Fruit fly (Drosophila melanogaster) whole organism, embryonic: ENCODE measurements around the gene Pstk.

Source experiments
- Abd-B ChIP-seq: fragments of 200-800 bp; sonication (Bioruptor generic); optimal IDR thresholded peaks from 2 replicates; lab custom pipeline; 2018; ENCODE audit warnings: missing biosample characterization, mild to moderate bottlenecking, missing genetic modification characterization, moderate library complexity
- CG10147 ChIP-seq: fragments of 200-800 bp; sonication (Bioruptor generic); optimal IDR thresholded peaks from 2 replicates; lab custom pipeline; 2019; ENCODE audit warnings: missing biosample characterization, mild to moderate bottlenecking, missing genetic modification characterization, moderate library complexity
- CG10321 ChIP-seq: fragments of 200-800 bp; sonication (Bioruptor generic); IDR thresholded peaks from 2 replicates; pipeline ENCODE4 v1.3.6; 2022; ENCODE audit warnings: missing biosample characterization, missing genetic modification characterization
- CG12155 ChIP-seq: fragments of 200-800 bp; sonication (Bioruptor generic); optimal IDR thresholded peaks from 3 replicates; lab custom pipeline; 2016; ENCODE audit warnings: missing biosample characterization, missing genetic modification characterization
- CG14014 ChIP-seq: fragments of 200-800 bp; sonication (Bioruptor generic); IDR thresholded peaks from 2 replicates; pipeline ENCODE4 v1.3.6; 2022; ENCODE audit warnings: missing biosample characterization, missing genetic modification characterization
- CG15073 ChIP-seq: fragments of 200-800 bp; sonication (Bioruptor generic); optimal IDR thresholded peaks from 2 replicates; lab custom pipeline; 2016; ENCODE audit warnings: missing biosample characterization, missing genetic modification characterization
- CG1603 ChIP-seq: fragments of 200-800 bp; sonication (Bioruptor generic); optimal IDR thresholded peaks from 2 replicates; lab custom pipeline; 2019; ENCODE audit warnings: missing biosample characterization, mild to moderate bottlenecking, missing genetic modification characterization, moderate library complexity
- CG18764 ChIP-seq: fragments of 200-800 bp; sonication (Bioruptor generic); optimal IDR thresholded peaks from 3 replicates; lab custom pipeline; 2016; ENCODE audit warnings: missing biosample characterization, missing genetic modification characterization
- CG31388 ChIP-seq: fragments of 200-800 bp; sonication (Bioruptor generic); optimal IDR thresholded peaks from 2 replicates; lab custom pipeline; 2016; ENCODE audit warnings: missing biosample characterization, missing genetic modification characterization
- CG4854 ChIP-seq: fragments of 200-800 bp; sonication (Bioruptor generic); optimal IDR thresholded peaks from 2 replicates; lab custom pipeline; 2016; ENCODE audit warnings: missing biosample characterization, missing genetic modification characterization, inconsistent platforms
- CG5180 ChIP-seq: fragments of 200-800 bp; sonication (Bioruptor generic); optimal IDR thresholded peaks from 3 replicates; lab custom pipeline; 2017; ENCODE audit warnings: missing biosample characterization, missing genetic modification characterization, mild to moderate bottlenecking, moderate library complexity, missing genetic modification reagents
- CG6654 ChIP-seq: fragments of 200-800 bp; sonication (Bioruptor generic); optimal IDR thresholded peaks from 2 replicates; lab custom pipeline; 2017; ENCODE audit warnings: missing biosample characterization, mild to moderate bottlenecking, missing genetic modification characterization
- CG6689 ChIP-seq: fragments of 200-800 bp; sonication (Bioruptor generic); IDR thresholded peaks from 2 replicates; pipeline ENCODE4 v1.3.6; 2022; ENCODE audit warnings: missing biosample characterization, missing genetic modification characterization
- CG6765 ChIP-seq: fragments of 200-800 bp; sonication (Bioruptor generic); optimal IDR thresholded peaks from 3 replicates; lab custom pipeline; 2017; ENCODE audit warnings: missing biosample characterization, mild to moderate bottlenecking, missing genetic modification characterization
- CG7271 ChIP-seq: fragments of 200-800 bp; sonication (Bioruptor generic); optimal IDR thresholded peaks from 2 replicates; lab custom pipeline; 2018; ENCODE audit warnings: missing biosample characterization, mild to moderate bottlenecking, missing genetic modification characterization, moderate library complexity
- CG7963 ChIP-seq: fragments of 200-800 bp; sonication (Bioruptor generic); IDR thresholded peaks from 3 replicates; pipeline ENCODE4 v1.3.6; 2022; ENCODE audit warnings: missing biosample characterization, missing genetic modification characterization; ENCODE audit not compliant: partially characterized antibody
- CG9932 ChIP-seq: fragments of 200-800 bp; sonication (Bioruptor generic); IDR thresholded peaks from 2 replicates; pipeline ENCODE4 v1.3.6; 2022; ENCODE audit warnings: missing biosample characterization, missing genetic modification characterization
- CoRest ChIP-seq: fragments of 200-800 bp; sonication (Bioruptor generic); optimal IDR thresholded peaks from 3 replicates; lab custom pipeline; 2018; ENCODE audit warnings: missing biosample characterization, mild to moderate bottlenecking, missing genetic modification characterization, moderate library complexity
- Dek ChIP-seq: fragments of 200-800 bp; sonication (Bioruptor generic); optimal IDR thresholded peaks from 3 replicates; lab custom pipeline; 2019; ENCODE audit warnings: missing biosample characterization, mild to moderate bottlenecking, missing genetic modification characterization, moderate library complexity
- Dip3 ChIP-seq: fragments of 200-800 bp; sonication (Bioruptor generic); optimal IDR thresholded peaks from 3 replicates; lab custom pipeline; 2016; ENCODE audit warnings: missing biosample characterization, missing genetic modification characterization
- Eip74EF ChIP-seq, 2 experiments: fragments of 200-800 bp in 1 of 2; fragments of >200 bp in 1 of 2; sonication (Bioruptor generic) in 1 of 2; optimal IDR thresholded peaks; 2 replicates each; lab custom pipeline; 2017 to 2019; ENCODE audit warnings: missing biosample characterization in 2 of 2, missing genetic modification characterization in 2 of 2, mild to moderate bottlenecking in 1 of 2, moderate library complexity in 1 of 2
- HHEX ChIP-seq: fragments of 200-800 bp; sonication (Bioruptor generic); optimal IDR thresholded peaks from 3 replicates; lab custom pipeline; 2017; ENCODE audit warnings: missing biosample characterization, mild to moderate bottlenecking, missing genetic modification characterization, missing genetic modification reagents
- HmgZ ChIP-seq: fragments of 200-800 bp; sonication (Bioruptor generic); optimal IDR thresholded peaks from 2 replicates; lab custom pipeline; 2018; ENCODE audit warnings: missing biosample characterization, mild to moderate bottlenecking, missing genetic modification characterization
- Hmx ChIP-seq: fragments of 200-800 bp; sonication (Bioruptor generic); optimal IDR thresholded peaks from 2 replicates; lab custom pipeline; 2016; ENCODE audit warnings: missing biosample characterization, missing genetic modification characterization
- Hr51 ChIP-seq, 2 experiments: fragments of 200-800 bp; sonication (Bioruptor generic); optimal IDR thresholded peaks; 2 replicates in 1 of 2; 3 replicates in 1 of 2; lab custom pipeline; 2016 to 2018; ENCODE audit warnings: missing biosample characterization in 2 of 2, missing genetic modification characterization in 2 of 2, mild to moderate bottlenecking in 1 of 2, moderate library complexity in 1 of 2
- MTF-1 ChIP-seq: fragments of 200-800 bp; sonication (Bioruptor generic); optimal IDR thresholded peaks from 2 replicates; lab custom pipeline; 2018; ENCODE audit warnings: missing biosample characterization, mild to moderate bottlenecking, missing genetic modification characterization, borderline replicate concordance
- Max ChIP-seq: fragments of 200-800 bp; sonication (Bioruptor generic); optimal IDR thresholded peaks from 2 replicates; lab custom pipeline; 2016; ENCODE audit warnings: missing biosample characterization, mild to moderate bottlenecking, missing genetic modification characterization
- Nf-YA ChIP-seq: fragments of 200-800 bp; sonication (Bioruptor generic); IDR thresholded peaks from 2 replicates; pipeline ENCODE4 v1.3.6; 2022; ENCODE audit warnings: missing biosample characterization, missing genetic modification characterization
- Nf-YB ChIP-seq: fragments of 200-800 bp; sonication (Bioruptor generic); optimal IDR thresholded peaks from 3 replicates; lab custom pipeline; 2019; ENCODE audit warnings: missing biosample characterization, mild to moderate bottlenecking, missing genetic modification characterization, moderate library complexity
- PHDP ChIP-seq: fragments of 200-800 bp; sonication (Bioruptor generic); optimal IDR thresholded peaks from 3 replicates; lab custom pipeline; 2018; ENCODE audit warnings: missing biosample characterization, mild to moderate bottlenecking, missing genetic modification characterization, moderate library complexity
- Ravus ChIP-seq: fragments of 200-800 bp; sonication (Bioruptor generic); IDR thresholded peaks from 2 replicates; pipeline ENCODE4 v1.3.6; 2022; ENCODE audit warnings: missing biosample characterization, missing genetic modification characterization
- ac ChIP-seq: fragments of 200-800 bp; sonication (Bioruptor generic); optimal IDR thresholded peaks from 3 replicates; lab custom pipeline; 2017; ENCODE audit warnings: missing biosample characterization, mild to moderate bottlenecking, missing genetic modification characterization
- bcd ChIP-seq: fragments of 200-800 bp; sonication (Bioruptor generic); optimal IDR thresholded peaks from 2 replicates; lab custom pipeline; 2017; ENCODE audit warnings: missing biosample characterization, mild to moderate bottlenecking, missing genetic modification characterization
- chif ChIP-seq, 2 experiments: fragments of 200-800 bp; sonication (Bioruptor generic); optimal IDR thresholded peaks; 3 replicates each; lab custom pipeline; 2016; ENCODE audit warnings: missing biosample characterization in 2 of 2, missing genetic modification characterization in 2 of 2
- da ChIP-seq: fragments of 200-800 bp; sonication (Bioruptor generic); optimal IDR thresholded peaks from 2 replicates; lab custom pipeline; 2016; ENCODE audit warnings: missing biosample characterization, missing genetic modification characterization
- disco-r ChIP-seq: fragments of 200-800 bp; sonication (Bioruptor generic); optimal IDR thresholded peaks from 2 replicates; lab custom pipeline; 2016; ENCODE audit warnings: missing biosample characterization, missing genetic modification characterization
- dmrt99B ChIP-seq: fragments of 200-800 bp; sonication (Bioruptor generic); optimal IDR thresholded peaks from 2 replicates; lab custom pipeline; 2018; ENCODE audit warnings: missing biosample characterization, mild to moderate bottlenecking, missing genetic modification characterization, moderate library complexity
- fu2 ChIP-seq: fragments of 200-800 bp; sonication (Bioruptor generic); optimal IDR thresholded peaks from 2 replicates; lab custom pipeline; 2016; ENCODE audit warnings: missing biosample characterization, missing genetic modification characterization
- insv ChIP-seq, 2 experiments: fragments of 200-800 bp; sonication (Bioruptor generic); optimal IDR thresholded peaks; 3 replicates each; lab custom pipeline; 2016 to 2018; ENCODE audit warnings: missing biosample characterization in 2 of 2, missing genetic modification characterization in 2 of 2
- jigr1 ChIP-seq: fragments of 200-800 bp; sonication (Bioruptor generic); IDR thresholded peaks from 3 replicates; pipeline ENCODE4 v1.3.6; 2022; ENCODE audit warnings: missing biosample characterization, missing genetic modification characterization
- jumu ChIP-seq: fragments of 200-800 bp; sonication (Bioruptor generic); optimal IDR thresholded peaks from 3 replicates; lab custom pipeline; 2016; ENCODE audit warnings: missing biosample characterization, missing genetic modification characterization
- mld ChIP-seq: fragments of 200-800 bp; sonication (Bioruptor generic); IDR thresholded peaks from 3 replicates; pipeline ENCODE4 v1.3.6; 2022; ENCODE audit warnings: missing biosample characterization, missing genetic modification characterization; ENCODE audit not compliant: partially characterized antibody
- org-1 ChIP-seq: fragments of 200-800 bp; sonication (Bioruptor generic); optimal IDR thresholded peaks from 2 replicates; lab custom pipeline; 2017; ENCODE audit warnings: missing biosample characterization, missing genetic modification characterization
- psq ChIP-seq: fragments of 200-800 bp; sonication (Bioruptor generic); optimal IDR thresholded peaks from 2 replicates; lab custom pipeline; 2017; ENCODE audit warnings: missing biosample characterization, missing genetic modification characterization
- sens-2 ChIP-seq: fragments of 200-800 bp; sonication (Bioruptor generic); IDR thresholded peaks from 2 replicates; pipeline ENCODE4 v1.3.6; 2022; ENCODE audit warnings: missing biosample characterization, missing genetic modification characterization
- slbo ChIP-seq: fragments of 200-800 bp; sonication (Bioruptor generic); IDR thresholded peaks from 2 replicates; pipeline ENCODE4 v1.3.6; 2022; ENCODE audit warnings: missing biosample characterization, missing genetic modification characterization
- toy ChIP-seq: fragments of 200-800 bp; sonication (Bioruptor generic); IDR thresholded peaks from 2 replicates; pipeline ENCODE4 v1.3.6; 2022; ENCODE audit warnings: missing biosample characterization, missing genetic modification characterization
- unpg ChIP-seq: fragments of 200-800 bp; sonication (Bioruptor generic); optimal IDR thresholded peaks from 3 replicates; lab custom pipeline; 2018; ENCODE audit warnings: missing biosample characterization, mild to moderate bottlenecking, missing genetic modification characterization, moderate library complexity
- vvl ChIP-seq: fragments of 200-800 bp; sonication (Bioruptor generic); IDR thresholded peaks from 2 replicates; pipeline ENCODE4 v1.3.6; 2022; ENCODE audit warnings: missing biosample characterization, missing genetic modification characterization
- zen2 ChIP-seq: fragments of 200-800 bp; sonication (Bioruptor generic); IDR thresholded peaks from 3 replicates; pipeline ENCODE4 v1.3.6; 2022; ENCODE audit warnings: missing biosample characterization, missing genetic modification characterization; ENCODE audit not compliant: partially characterized antibody

Gene Pstk

dm6 chrX:19608042-19608609 lies 10.2 kb downstream of the Pstk start (continued):
- no peak for TF ChIP-seq CG6654 (GFP tag; lab: Kevin White, UChicago)
- TF ChIP-seq jumu, result no peak
- no peak for TF ChIP-seq mld
- no peak for TF ChIP-seq CG7271 (tag; lab: Kevin White, UChicago)
- no peak for TF ChIP-seq CoRest (tag; lab: Kevin White, UChicago)
- no peak for TF ChIP-seq CG12155
- TF ChIP-seq CG1603, result no peak
- TF ChIP-seq Ravus, result no peak
- TF ChIP-seq HHEX (GFP tag; lab: Kevin White, UChicago), result no peak
- TF ChIP-seq chif (GFP tag; optimal IDR thresholded peaks at IDR 0.05; lab: Kevin White, UChicago), result no peak
- no peak for TF ChIP-seq Hr51 (GFP tag; optimal IDR thresholded peaks at IDR 0.05; lab: Kevin White, UChicago)
- TF ChIP-seq PHDP, result no peak
- no peak for TF ChIP-seq MTF-1 (GFP tag; lab: Kevin White, UChicago)
- no peak for TF ChIP-seq CG10321
- TF ChIP-seq CG31388, result no peak
- TF ChIP-seq insv (GFP tag; optimal IDR thresholded peaks at IDR 0.05; lab: Kevin White, UChicago), result no peak
- no peak for TF ChIP-seq CG4854 (GFP tag; lab: Kevin White, UChicago)
- peak; percentile 20 for TF ChIP-seq HmgZ
- TF ChIP-seq org-1 (GFP tag; lab: Kevin White, UChicago), result no peak
- TF ChIP-seq CG6765 (GFP tag; lab: Kevin White, UChicago), result no peak
- no peak for TF ChIP-seq CG6689 (GFP tag; lab: Robert Waterston, UW)
- no peak for TF ChIP-seq Hmx
- no peak for TF ChIP-seq zen2 (GFP tag; lab: Robert Waterston, UW)
- TF ChIP-seq Dek (tag; lab: Kevin White, UChicago), result no peak
- TF ChIP-seq CG10147 (GFP tag; lab: Kevin White, UChicago), result no peak
- TF ChIP-seq slbo, result no peak
- no peak for TF ChIP-seq dmrt99B (tag; lab: Kevin White, UChicago)
- no peak for TF ChIP-seq fu2 (GFP tag; lab: Kevin White, UChicago)
- TF ChIP-seq da (GFP tag; lab: Kevin White, UChicago), result no peak
- TF ChIP-seq Dip3 (GFP tag; lab: Kevin White, UChicago), result no peak
- no peak for TF ChIP-seq CG5180 (GFP tag; lab: Kevin White, UChicago)
- TF ChIP-seq toy (GFP tag; lab: Robert Waterston, UW), result no peak
- TF ChIP-seq CG18764 (GFP tag; lab: Kevin White, UChicago), result no peak
- TF ChIP-seq vvl (GFP tag; lab: Robert Waterston, UW), result no peak
- no peak for TF ChIP-seq jigr1 (GFP tag; lab: Robert Waterston, UW)
- no peak for TF ChIP-seq disco-r (GFP tag; lab: Kevin White, UChicago)
- TF ChIP-seq Nf-YB (GFP tag; lab: Kevin White, UChicago), result no peak
- no peak for TF ChIP-seq unpg
- no peak for TF ChIP-seq CG9932 (GFP tag; lab: Robert Waterston, UW)
- TF ChIP-seq Abd-B (GFP tag; lab: Kevin White, UChicago), result no peak
- no peak for TF ChIP-seq sens-2 (GFP tag; lab: Robert Waterston, UW)
- no peak for TF ChIP-seq CG14014 (GFP tag; lab: Robert Waterston, UW)
- TF ChIP-seq CG15073 (GFP tag; lab: Kevin White, UChicago), result no peak
- TF ChIP-seq psq, result no peak
- no peak for TF ChIP-seq Eip74EF (GFP tag; optimal IDR thresholded peaks at IDR 0.05; lab: Kevin White, UChicago)
- 0 out of 3 replicates have a peak, but pooled peaks have one; percentile 26 for TF ChIP-seq CG7963 (GFP tag; lab: Robert Waterston, UW)
- no peak for TF ChIP-seq bcd (GFP tag; lab: Kevin White, UChicago)
- TF ChIP-seq Nf-YA (GFP tag; lab: Robert Waterston, UW), result no peak
- no peak for TF ChIP-seq ac (GFP tag; lab: Kevin White, UChicago)
- no peak for TF ChIP-seq Max (GFP tag; lab: Kevin White, UChicago)
